Worm (Caenorhabditis elegans): Measurements from ENCODE around the gene amdh-1.

amdh-1 gene

ce11 chrIII:6261985-6262384 is 10.4 kb downstream of the amdh-1 start, which contains the start of gene srg-4:
TSS of gene srg-4 (minus strand) at chrIII:6262085.
- TF ChIP-seq fkh-3 (tag; optimal IDR thresholded peaks at IDR 0.05) (no peak), him-1 (tag; optimal IDR thresholded peaks at IDR 0.05) (no peak), bed-2 (GFP tag; IDR thresholded peaks at IDR 0.05) (no peak), nhr-27 (tag; optimal IDR thresholded peaks at IDR 0.05) (no peak), let-607 (tag; optimal IDR thresholded peaks at IDR 0.05) (no peak), ceh-91 (GFP tag; IDR thresholded peaks at IDR 0.05) (no peak), hmg-1.2 (GFP tag; IDR thresholded peaks at IDR 0.05) (no peak), K12H6.12 (tag; optimal IDR thresholded peaks at IDR 0.05) (no peak), efl-1 (GFP tag; optimal IDR thresholded peaks at IDR 0.05) (no peak), B0336.3 (GFP tag; IDR thresholded peaks at IDR 0.05) (no peak)

- TF ChIP-seq unc-62 (GFP tag; optimal IDR thresholded peaks at IDR 0.05) (no peak), xnd-1 (tag; optimal IDR thresholded peaks at IDR 0.05) (no peak)
Observed at ce11 chrIII:6264447-6264846, 12.8 kb downstream of the amdh-1 start, which contains the start of gene srg-5. TSS of gene srg-5 (minus strand) at chrIII:6264547.

- TF ChIP-seq zim-3 (tag; optimal IDR thresholded peaks at IDR 0.05) = no peak
- TF ChIP-seq ztf-18 (tag; optimal IDR thresholded peaks at IDR 0.05) = no peak
- no peak for TF ChIP-seq attf-6 (GFP tag; IDR thresholded peaks at IDR 0.05)
- TF ChIP-seq athp-1 (tag; optimal IDR thresholded peaks at IDR 0.05) = no peak
- no peak for TF ChIP-seq ztf-3 (GFP tag; optimal IDR thresholded peaks at IDR 0.05)
- no peak for TF ChIP-seq sptf-2 (GFP tag; optimal IDR thresholded peaks at IDR 0.05)
- TF ChIP-seq T26A5.8 (tag; optimal IDR thresholded peaks at IDR 0.05) = no peak
- TF ChIP-seq aptf-2 (GFP tag; conservative IDR thresholded peaks at IDR 0.05) = no peak
- TF ChIP-seq ztf-28 (GFP tag; IDR thresholded peaks at IDR 0.05) = no peak
- no peak for TF ChIP-seq atf-7 (tag; optimal IDR thresholded peaks at IDR 0.05)
- no peak for TF ChIP-seq T07F8.4 (tag; optimal IDR thresholded peaks at IDR 0.05)
- no peak for TF ChIP-seq hmg-20 (GFP tag; IDR thresholded peaks at IDR 0.05)
- no peak for TF ChIP-seq ceh-40 (GFP tag; IDR thresholded peaks at IDR 0.05)
- TF ChIP-seq tbp1 (GFP tag; optimal IDR thresholded peaks at IDR 0.05) = no peak
- TF ChIP-seq B0261.1 (tag; optimal IDR thresholded peaks at IDR 0.05) = no peak
Observed at ce11 chrIII:6265911-6266310, 14.3 kb downstream of the amdh-1 start, which contains the start of gene srg-6. TSS of gene srg-6 (minus strand) at chrIII:6266011.

ce11 chrIII:6268061-6268460 is 16.4 kb downstream of the amdh-1 start, which contains the start of gene srg-7:
TSS of gene srg-7 (minus strand) at chrIII:6268161.
- TF ChIP-seq B0019.2 (GFP tag; conservative IDR thresholded peaks at IDR 0.05) (no peak), lin-26 (GFP tag; IDR thresholded peaks at IDR 0.05) (no peak), T07F8.4 (tag; optimal IDR thresholded peaks at IDR 0.05) (no peak), hlh-12 (tag; optimal IDR thresholded peaks at IDR 0.05) (no peak), Y56A3A.18 (GFP tag; IDR thresholded peaks at IDR 0.05) (no peak)

- TF ChIP-seq lag-1 (GFP tag; IDR thresholded peaks at IDR 0.05) = no peak
- no peak for TF ChIP-seq nfya-1 (tag; optimal IDR thresholded peaks at IDR 0.05; ENCODE audit: borderline replicate concordance, insufficient read depth)
- TF ChIP-seq dox-1 (GFP tag; IDR thresholded peaks at IDR 0.05) = no peak
- TF ChIP-seq snpc-1.3 (tag; optimal IDR thresholded peaks at IDR 0.05; ENCODE audit: insufficient read depth) = no peak
- no peak for TF ChIP-seq aptf-3 (GFP tag; IDR thresholded peaks at IDR 0.05)
- TF ChIP-seq B0035.1 (tag; optimal IDR thresholded peaks at IDR 0.05) = no peak
- no peak for TF ChIP-seq D2030.7 (GFP tag; IDR thresholded peaks at IDR 0.05)
- TF ChIP-seq ztf-26 (tag; optimal IDR thresholded peaks at IDR 0.05) = no peak
- TF ChIP-seq K12H6.12 (tag; optimal IDR thresholded peaks at IDR 0.05) = no peak
Observed at ce11 chrIII:6270277-6270676, 18.7 kb downstream of the amdh-1 start, which contains the start of gene srg-3. TSS of gene srg-3 (minus strand) at chrIII:6270377.
